ENCODE assay signal across 2 fruit fly cellular contexts in genomic region chrX:10883740-10884139, dm6.
TF ChIP-seq lines count a peak whose summit lies in the region.

No protein-coding gene starts in this region.

TF ChIP-seq in whole organism, adult, 20 proteins besides CTCF, POLR2A, EP300 and RAD21:
- TF ChIP-seq tj (GFP tag; optimal IDR thresholded peaks at IDR 0.05; lab: Kevin White, UChicago) = peak; percentile 29
- no peak for TF ChIP-seq CG33017 (tag; optimal IDR thresholded peaks at IDR 0.05; lab: Kevin White, UChicago)

TF ChIP-seq in whole organism, prepupa, 60 proteins besides CTCF, POLR2A, EP300 and RAD21:
- peak; percentile 92 for TF ChIP-seq svp (GFP tag; lab: Kevin White, UChicago)
- no peak for TF ChIP-seq CG7368 (GFP tag; optimal IDR thresholded peaks at IDR 0.05; lab: Kevin White, UChicago)
- no peak for TF ChIP-seq CG32006 (GFP tag; optimal IDR thresholded peaks at IDR 0.05; lab: Kevin White, UChicago)
